Fruit fly (Drosophila melanogaster): ENCODE measurements around the gene CG31751.
A peak's percentile ranks its signal among the peaks of the same experiment; 100 is the strongest.

CG31751 gene

DNA sequence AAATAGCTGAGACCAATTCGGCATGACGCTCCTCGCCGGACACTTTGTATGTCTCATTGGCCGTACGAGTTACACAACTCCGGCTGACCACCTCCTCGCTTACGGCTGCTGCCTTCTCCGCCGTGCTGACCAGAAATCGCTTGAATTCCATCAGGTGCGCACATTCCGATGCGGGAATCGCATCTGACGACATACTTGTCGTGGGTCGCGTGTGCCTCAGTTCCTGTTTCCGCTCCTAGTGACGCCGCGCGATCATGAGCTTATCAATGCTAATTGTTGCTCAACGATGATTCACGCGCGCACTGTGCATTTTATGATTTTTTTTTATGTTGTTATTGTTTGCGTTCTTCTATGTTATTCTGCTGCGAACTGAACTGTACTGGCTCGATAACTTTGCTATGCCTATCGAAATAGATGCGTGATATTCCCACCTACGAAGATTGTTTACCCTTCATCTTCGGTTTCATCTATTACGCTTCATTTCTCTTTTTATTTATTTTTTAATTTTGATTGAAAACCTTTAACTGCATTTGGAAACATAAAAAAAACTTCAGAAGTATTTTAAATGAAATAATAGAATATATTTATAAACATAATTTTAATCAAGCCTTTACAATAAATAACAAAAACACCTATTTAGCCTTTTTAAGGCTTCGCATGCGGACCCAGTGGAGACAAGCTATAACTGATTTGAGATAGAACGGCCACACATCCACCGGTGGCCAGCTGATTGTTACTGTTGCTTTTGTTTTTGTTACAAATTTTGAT lies 25.9 kb downstream of the CG31751 start, which contains the start of the genes CG10376 and CG10343 (continued):
- TF ChIP-seq Stat92E (GFP tag; optimal IDR thresholded peaks at IDR 0.05) (peak in 1 of 3 experiments; percentile 54), sens-2 (GFP tag; IDR thresholded peaks at IDR 0.05) (no peak), vnd (GFP tag; IDR thresholded peaks at IDR 0.05; ENCODE audit: partially characterized antibody) (no peak), Bgb (GFP tag; IDR thresholded peaks at IDR 0.05; ENCODE audit: partially characterized antibody) (peak; percentile 55; the same call in 1 of the 2 replicates), Doc3 (GFP tag; IDR thresholded peaks at IDR 0.05; ENCODE audit: partially characterized antibody) (no peak), grn (GFP tag; optimal IDR thresholded peaks at IDR 0.05) (peak; percentile 50), dmrt99B (tag; optimal IDR thresholded peaks at IDR 0.05) (peak; percentile 92), Jarid2 (GFP tag; optimal IDR thresholded peaks at IDR 0.05) (peak; percentile 29), CHES-1-like (GFP tag; optimal IDR thresholded peaks at IDR 0.05) (peak; percentile 49), Poxn (GFP tag; IDR thresholded peaks at IDR 0.05) (peak; percentile 48; the same call in 1 of the 2 replicates), Aef1 (GFP tag; IDR thresholded peaks at IDR 0.05) (peak; percentile 78), CG17359 (tag; optimal IDR thresholded peaks at IDR 0.05) (peak; percentile 83), ato (GFP tag; IDR thresholded peaks at IDR 0.05; ENCODE audit: partially characterized antibody) (peak; percentile 58), NfI (GFP tag; optimal IDR thresholded peaks at IDR 0.05) (peak; percentile 86), bab2 (GFP tag; optimal IDR thresholded peaks at IDR 0.05) (peak; percentile 46), MBD-R2 (GFP tag; IDR thresholded peaks at IDR 0.05) (peak; percentile 79), gce (GFP tag; IDR thresholded peaks at IDR 0.05) (no peak), usp (GFP tag; optimal IDR thresholded peaks at IDR 0.05) (no peak), her (GFP tag; optimal IDR thresholded peaks at IDR 0.05) (no peak), Usf (GFP tag; optimal IDR thresholded peaks at IDR 0.05) (peak; percentile 90), br (optimal IDR thresholded peaks at IDR 0.05) (no peak), Sox102F (GFP tag; optimal IDR thresholded peaks at IDR 0.05) (peak; percentile 91), BtbVII (GFP tag; optimal IDR thresholded peaks at IDR 0.05) (peak; percentile 68), eve (GFP tag; optimal IDR thresholded peaks at IDR 0.05) (no peak), sna (GFP tag; IDR thresholded peaks at IDR 0.05; ENCODE audit: partially characterized antibody) (0 out of 2 replicates have a peak, but pooled peaks have one; percentile 32), ERR (GFP tag; optimal IDR thresholded peaks at IDR 0.05) (no peak), CG12155 (GFP tag; optimal IDR thresholded peaks at IDR 0.05) (peak; percentile 83), Atf-2 (GFP tag; optimal IDR thresholded peaks at IDR 0.05) (peak; percentile 34), CG3065 (GFP tag; optimal IDR thresholded peaks at IDR 0.05) (peak; percentile 65), esg (GFP tag; conservative IDR thresholded peaks at IDR 0.05) (peak; percentile 85), Asciz (GFP tag; optimal IDR thresholded peaks at IDR 0.05) (peak; percentile 54), CG18262 (tag; optimal IDR thresholded peaks at IDR 0.05) (peak; percentile 93), zen (tag; optimal IDR thresholded peaks at IDR 0.05) (peak; percentile 90), Awh (GFP tag; IDR thresholded peaks at IDR 0.05) (0 out of 2 replicates have a peak, but pooled peaks have one; percentile 22), CG31441 (GFP tag; IDR thresholded peaks at IDR 0.05) (peak; percentile 94), CG5245 (GFP tag; optimal IDR thresholded peaks at IDR 0.05) (peak; percentile 47), CG9215 (GFP tag; IDR thresholded peaks at IDR 0.05) (peak; percentile 90), Taf1 (GFP tag; IDR thresholded peaks at IDR 0.05) (peak; percentile 62), CG12219 (GFP tag; optimal IDR thresholded peaks at IDR 0.05) (peak; percentile 4), CG10543 (GFP tag; optimal IDR thresholded peaks at IDR 0.05) (peak; percentile 92), Vsx1 (GFP tag; optimal IDR thresholded peaks at IDR 0.05) (peak; percentile 72), TFAM (GFP tag; optimal IDR thresholded peaks at IDR 0.05) (no peak), pb (GFP tag; optimal IDR thresholded peaks at IDR 0.05) (no peak), CG1024 (GFP tag; IDR thresholded peaks at IDR 0.05) (peak; percentile 83), chm (GFP tag; IDR thresholded peaks at IDR 0.05) (0 out of 2 replicates have a peak, but pooled peaks have one; percentile 26), Ssrp (tag; optimal IDR thresholded peaks at IDR 0.05) (peak; percentile 95), CG1647 (GFP tag; optimal IDR thresholded peaks at IDR 0.05) (peak; percentile 7), salm (tag; optimal IDR thresholded peaks at IDR 0.05) (peak; percentile 70), Antp (GFP tag; optimal IDR thresholded peaks at IDR 0.05) (peak; percentile 52)

Data from whole organism, embryonic.